Worm (Caenorhabditis elegans) whole organism, L4 larva: ENCODE data around the gene lron-10.

Source experiments
- F26F4.8 ChIP-seq: fragments of 200-800 bp; sonication (Bioruptor generic); conservative IDR thresholded peaks from 2 replicates; pipeline ENCODE4 v1.3.6; 2022; ENCODE audit warnings: missing genetic modification characterization, missing compliant biosample characterization
- F44E2.7 ChIP-seq: fragments of 200-800 bp; sonication (Bioruptor generic); IDR thresholded peaks from 2 replicates; pipeline ENCODE4 v2.1.2; 2022; ENCODE audit warnings: missing genetic modification characterization, missing compliant biosample characterization
- F49E8.2 ChIP-seq: sonication (generic microtip); optimal IDR thresholded peaks from 2 replicates; lab custom pipeline; 2016; ENCODE audit warnings: missing compliant biosample characterization, mild to moderate bottlenecking, missing genetic modification characterization, borderline replicate concordance
- T20F7.1 ChIP-seq: fragments of 200-800 bp; sonication (Bioruptor generic); optimal IDR thresholded peaks from 2 replicates; lab custom pipeline; 2018; ENCODE audit warnings: mild to moderate bottlenecking, missing genetic modification characterization, missing compliant biosample characterization
- T26A8.4 ChIP-seq: fragments of 200-800 bp; sonication (Bioruptor generic); IDR thresholded peaks from 2 replicates; pipeline ENCODE4 v1.3.6; 2022; ENCODE audit warnings: missing genetic modification characterization, missing compliant biosample characterization
- Y105C5A.15 ChIP-seq: fragments of 200-800 bp; sonication (Bioruptor generic); IDR thresholded peaks from 2 replicates; pipeline ENCODE4 v1.3.6; 2022; ENCODE audit warnings: missing genetic modification characterization, missing compliant biosample characterization
- Y5F2A.4 ChIP-seq: fragments of 200-800 bp; sonication (Bioruptor generic); optimal IDR thresholded peaks from 2 replicates; lab custom pipeline; 2018; ENCODE audit warnings: mild to moderate bottlenecking, missing genetic modification characterization, missing compliant biosample characterization
- Y75B8A.6 ChIP-seq: fragments of 200-800 bp; sonication (Bioruptor generic); IDR thresholded peaks from 2 replicates; pipeline ENCODE4 v1.3.6; 2022; ENCODE audit warnings: missing genetic modification reagents, missing genetic modification characterization, missing compliant biosample characterization
- aha-1 ChIP-seq: fragments of 150-350 bp; peaks from one replicate; lab custom pipeline; 2014; ENCODE audit warnings: missing biosample characterization, missing genetic modification characterization
- ama-1 ChIP-seq: fragments of 150-350 bp; optimal IDR thresholded peaks from 2 replicates; lab custom pipeline; 2014; ENCODE audit warnings: inconsistent platforms, mixed read lengths
- arid-1 ChIP-seq: fragments of 200-800 bp; sonication (Bioruptor generic); conservative IDR thresholded peaks from 2 replicates; pipeline ENCODE4 v1.3.6; 2022; ENCODE audit warnings: missing genetic modification reagents, missing genetic modification characterization, missing compliant biosample characterization
- ceh-20 ChIP-seq: fragments of 200-800 bp; sonication (Bioruptor generic); IDR thresholded peaks from 2 replicates; pipeline ENCODE4 v1.3.6; 2022; ENCODE audit warnings: missing genetic modification reagents, missing genetic modification characterization, missing compliant biosample characterization
- ceh-28 ChIP-seq: fragments of 150-350 bp; optimal IDR thresholded peaks from 2 replicates; lab custom pipeline; 2014; ENCODE audit warnings: missing biosample characterization, missing genetic modification reagents, missing genetic modification characterization
- ceh-32 ChIP-seq: sonication (generic microtip); optimal IDR thresholded peaks from 2 replicates; lab custom pipeline; 2016; ENCODE audit warnings: mild to moderate bottlenecking, missing genetic modification characterization, missing compliant biosample characterization; ENCODE audit not compliant: poor library complexity
- ceh-44 ChIP-seq: fragments of 200-800 bp; sonication (Bioruptor generic); IDR thresholded peaks from 2 replicates; pipeline ENCODE4 v1.3.6; 2022; ENCODE audit warnings: missing genetic modification reagents, missing genetic modification characterization, missing compliant biosample characterization
- ceh-62 ChIP-seq: sonication (generic microtip); optimal IDR thresholded peaks from 2 replicates; lab custom pipeline; 2017; ENCODE audit warnings: missing biosample characterization, missing genetic modification characterization
- cey-2 ChIP-seq: sonication (generic microtip); optimal IDR thresholded peaks from 3 replicates; lab custom pipeline; 2017; ENCODE audit warnings: missing genetic modification characterization, mild to moderate bottlenecking, missing compliant biosample characterization, antibody characterized with exemption, borderline replicate concordance; ENCODE audit not compliant: insufficient read depth
- daf-12 ChIP-seq: fragments of 150-350 bp; optimal IDR thresholded peaks from 2 replicates; lab custom pipeline; 2014; ENCODE audit warnings: missing biosample characterization, missing genetic modification reagents, missing genetic modification characterization
- daf-19 ChIP-seq: fragments of 200-800 bp; sonication (Bioruptor generic); conservative IDR thresholded peaks from 2 replicates; pipeline ENCODE4 v1.3.6; 2022; ENCODE audit warnings: missing genetic modification characterization, missing compliant biosample characterization
- daf-8 ChIP-seq: fragments of 200-800 bp; sonication (Bioruptor generic); IDR thresholded peaks from 2 replicates; pipeline ENCODE4 v1.3.6; 2022; ENCODE audit warnings: missing genetic modification characterization, missing compliant biosample characterization
- hif-1 ChIP-seq, 2 experiments: sonication (generic microtip); optimal IDR thresholded peaks; 2 replicates each; lab custom pipeline; 2016 to 2017; ENCODE audit warnings: missing compliant biosample characterization in 2 of 2, missing genetic modification characterization in 2 of 2, missing genetic modification reagents in 2 of 2, missing genotype in 2 of 2, mild to moderate bottlenecking in 1 of 2
- hlh-11 ChIP-seq: fragments of 200-800 bp; sonication (Bioruptor generic); optimal IDR thresholded peaks from 2 replicates; lab custom pipeline; 2018; ENCODE audit warnings: mild to moderate bottlenecking, missing genetic modification characterization, missing compliant biosample characterization
- lim-7 ChIP-seq: fragments of 200-800 bp; sonication (Bioruptor generic); IDR thresholded peaks from 2 replicates; pipeline ENCODE4 v1.3.6; 2022; ENCODE audit warnings: missing genetic modification characterization, missing compliant biosample characterization
- lin-13 ChIP-seq: fragments of 150-350 bp; optimal IDR thresholded peaks from 2 replicates; lab custom pipeline; 2014; ENCODE audit warnings: missing biosample characterization, missing genetic modification reagents, missing genetic modification characterization
- lin-38 ChIP-seq: fragments of 200-800 bp; sonication (Bioruptor generic); IDR thresholded peaks from 2 replicates; pipeline ENCODE4 v1.3.6; 2022; ENCODE audit warnings: missing genetic modification reagents, missing genetic modification characterization, missing compliant biosample characterization
- madf-5 ChIP-seq, 2 experiments: fragments of 200-800 bp; sonication (Bioruptor generic); IDR thresholded peaks; 2 replicates each; pipeline ENCODE4 v1.3.6; 2022; ENCODE audit warnings: missing compliant biosample characterization in 2 of 2, missing genetic modification characterization in 2 of 2
- madf-9 ChIP-seq: fragments of 200-800 bp; sonication (Bioruptor generic); conservative IDR thresholded peaks from 2 replicates; pipeline ENCODE4 v1.3.6; 2022; ENCODE audit warnings: missing genetic modification reagents, missing genetic modification characterization, missing compliant biosample characterization
- nhr-11 ChIP-seq: fragments of 150-350 bp; optimal IDR thresholded peaks from 2 replicates; lab custom pipeline; 2014; ENCODE audit warnings: missing biosample characterization, missing genetic modification characterization
- nhr-25 ChIP-seq: sonication (generic microtip); optimal IDR thresholded peaks from 2 replicates; lab custom pipeline; 2017; ENCODE audit warnings: missing genetic modification characterization, mild to moderate bottlenecking, missing compliant biosample characterization, antibody characterized with exemption, moderate library complexity, borderline replicate concordance; ENCODE audit not compliant: insufficient read depth
- nhr-28 ChIP-seq: fragments of 150-350 bp; optimal IDR thresholded peaks from 2 replicates; lab custom pipeline; 2014; ENCODE audit warnings: missing biosample characterization, missing genetic modification characterization
- nhr-42 ChIP-seq: fragments of 200-800 bp; sonication (Bioruptor generic); IDR thresholded peaks from 2 replicates; pipeline ENCODE4 v1.3.6; 2022; ENCODE audit warnings: missing genetic modification characterization, missing compliant biosample characterization
- nhr-48 ChIP-seq: sonication (generic microtip); optimal IDR thresholded peaks from 2 replicates; lab custom pipeline; 2016; ENCODE audit warnings: mild to moderate bottlenecking, missing genetic modification characterization, missing compliant biosample characterization
- nhr-6 ChIP-seq: fragments of 150-350 bp; optimal IDR thresholded peaks from 2 replicates; lab custom pipeline; 2014; ENCODE audit warnings: missing biosample characterization, missing genetic modification characterization
- nhr-76 ChIP-seq: fragments of 150-350 bp; optimal IDR thresholded peaks from 2 replicates; lab custom pipeline; 2014; ENCODE audit warnings: missing biosample characterization, missing genetic modification characterization
- pha-4 ChIP-seq, 2 experiments: fragments of 150-350 bp in 1 of 2; fragments of 200-800 bp in 1 of 2; sonication (Bioruptor generic) in 1 of 2; IDR thresholded peaks in 1 of 2; optimal IDR thresholded peaks in 1 of 2; 2 replicates each; pipeline versions ENCODE4 v1.3.6 to Lab custom; 2014 to 2022; ENCODE audit warnings: missing genetic modification characterization in 2 of 2, missing genetic modification reagents in 2 of 2, missing biosample characterization in 1 of 2, missing compliant biosample characterization in 1 of 2
- php-3 ChIP-seq: fragments of 200-800 bp; sonication (Bioruptor generic); IDR thresholded peaks from 2 replicates; pipeline ENCODE4 v1.3.6; 2022; ENCODE audit warnings: missing genetic modification reagents, missing genetic modification characterization, missing compliant biosample characterization
- pqm-1 ChIP-seq: sonication (generic microtip); optimal IDR thresholded peaks from 2 replicates; lab custom pipeline; 2017; ENCODE audit warnings: missing biosample characterization, missing genetic modification characterization
- rbr-2 ChIP-seq: sonication (generic microtip); optimal IDR thresholded peaks from 2 replicates; lab custom pipeline; 2016; ENCODE audit warnings: missing genotype, missing genetic modification characterization, missing compliant biosample characterization
- set-16 ChIP-seq: fragments of 200-800 bp; sonication (Bioruptor generic); IDR thresholded peaks from 2 replicates; pipeline ENCODE4 v1.3.6; 2022; ENCODE audit warnings: missing genetic modification reagents, missing genetic modification characterization, missing compliant biosample characterization
- skn-1 ChIP-seq: fragments of 150-350 bp; optimal IDR thresholded peaks from 2 replicates; lab custom pipeline; 2014; ENCODE audit warnings: missing biosample characterization, missing genetic modification characterization
- snpc-1.2 ChIP-seq: fragments of 200-800 bp; sonication (Bioruptor generic); IDR thresholded peaks from 2 replicates; pipeline ENCODE4 v1.3.6; 2022; ENCODE audit warnings: missing genetic modification reagents, missing genetic modification characterization, missing compliant biosample characterization
- spr-1 ChIP-seq: sonication (generic microtip); optimal IDR thresholded peaks from 2 replicates; lab custom pipeline; 2016; ENCODE audit warnings: mild to moderate bottlenecking, missing genetic modification characterization, missing compliant biosample characterization
- spr-3 ChIP-seq: fragments of 200-800 bp; sonication (Bioruptor generic); optimal IDR thresholded peaks from 2 replicates; lab custom pipeline; 2018; ENCODE audit warnings: mild to moderate bottlenecking, missing genetic modification characterization, missing compliant biosample characterization
- unc-39 ChIP-seq: sonication (generic microtip); optimal IDR thresholded peaks from 2 replicates; lab custom pipeline; 2017; ENCODE audit warnings: missing biosample characterization, missing genetic modification characterization
- unc-62 ChIP-seq, 3 experiments: fragments of 150-350 bp in 1 of 3; sonication (generic microtip); optimal IDR thresholded peaks in 2 of 3; peaks in 1 of 3; 1 replicate in 1 of 3; 2 replicates in 2 of 3; lab custom pipeline; 2014 to 2017; ENCODE audit warnings: missing biosample characterization in 3 of 3, missing genetic modification characterization in 3 of 3, missing genetic modification reagents in 3 of 3, missing genotype in 1 of 3
- vab-7 ChIP-seq: fragments of 200-800 bp; sonication (Bioruptor generic); IDR thresholded peaks from 2 replicates; pipeline ENCODE4 v1.3.6; 2022; ENCODE audit warnings: missing genetic modification reagents, missing genetic modification characterization, missing compliant biosample characterization
- zfp-2 ChIP-seq: sonication (generic microtip); optimal IDR thresholded peaks from 2 replicates; lab custom pipeline; 2016; ENCODE audit warnings: mild to moderate bottlenecking, missing genetic modification characterization, missing compliant biosample characterization
- zip-11 ChIP-seq: fragments of 200-800 bp; sonication (Bioruptor generic); IDR thresholded peaks from 2 replicates; pipeline ENCODE4 v1.3.6; 2022; ENCODE audit warnings: missing genetic modification characterization, missing compliant biosample characterization
- ztf-7 ChIP-seq: fragments of 150-350 bp; optimal IDR thresholded peaks from 2 replicates; lab custom pipeline; 2014; ENCODE audit warnings: missing biosample characterization, missing genetic modification characterization

Gene lron-10

ce11 chrIII:10632590-10633402, 11.6 kb upstream of the lron-10 start, which contains the start of gene Y39A1A.10:
TSS of gene Y39A1A.10 (plus strand) at chrIII:10632728.
- TF ChIP-seq ztf-7 (tag; lab: Kevin White, UChicago) (no peak), unc-62 (GFP tag; optimal IDR thresholded peaks at IDR 0.05 in 1 of 2; lab: Kevin White, UChicago) (no peak), unc-62 (tag; optimal IDR thresholded peaks at IDR 0.05; lab: Kevin White, UChicago) (no peak), ceh-20 (GFP tag; lab: Robert Waterston, UW) (no peak), unc-39 (tag; lab: Kevin White, UChicago) (no peak), T20F7.1 (no peak), hif-1 (tag; optimal IDR thresholded peaks at IDR 0.05; lab: Kevin White, UChicago) (no peak), madf-5 (GFP tag; IDR thresholded peaks at IDR 0.05; lab: Robert Waterston, UW) (no peak), set-16 (GFP tag; lab: Robert Waterston, UW) (peak; percentile 98), spr-3 (GFP tag; lab: Kevin White, UChicago) (no peak), nhr-42 (GFP tag; lab: Robert Waterston, UW) (no peak), php-3 (GFP tag; lab: Robert Waterston, UW) (0 out of 2 replicates have a peak, but pooled peaks have one; percentile 11), snpc-1.2 (GFP tag; lab: Robert Waterston, UW) (no peak), daf-8 (GFP tag; lab: Robert Waterston, UW) (no peak), nhr-28 (tag; lab: Kevin White, UChicago) (peak; percentile 79), ceh-32 (tag; lab: Kevin White, UChicago) (no peak), spr-1 (tag; lab: Kevin White, UChicago) (no peak), skn-1 (tag; lab: Kevin White, UChicago) (no peak), F44E2.7 (GFP tag; lab: Robert Waterston, UW) (no peak), T26A8.4 (GFP tag; lab: Robert Waterston, UW) (no peak), Y105C5A.15 (GFP tag; lab: Robert Waterston, UW) (no peak), Y75B8A.6 (no peak), nhr-11 (tag; lab: Kevin White, UChicago) (no peak), ceh-62 (tag; lab: Kevin White, UChicago) (no peak), ceh-44 (GFP tag; lab: Robert Waterston, UW) (no peak), nhr-25 (peak; percentile 80), cey-2 (tag; lab: Kevin White, UChicago) (no peak), nhr-48 (tag; lab: Kevin White, UChicago) (peak; percentile 3), vab-7 (GFP tag; lab: Robert Waterston, UW) (no peak), Y5F2A.4 (GFP tag; lab: Kevin White, UChicago) (no peak), hlh-11 (peak; percentile 70), zfp-2 (no peak), ama-1 (no peak), lin-13 (no peak), lim-7 (GFP tag; lab: Robert Waterston, UW) (no peak), daf-12 (tag; lab: Kevin White, UChicago) (no peak), pqm-1 (no peak), zip-11 (GFP tag; lab: Robert Waterston, UW) (no peak), rbr-2 (tag; lab: Kevin White, UChicago) (peak; percentile 15), ceh-28 (tag; lab: Kevin White, UChicago) (peak; percentile 28), nhr-76 (no peak), pha-4 (GFP tag; IDR thresholded peaks at IDR 0.05; lab: Robert Waterston, UW) (no peak; the same call in 1 of the 2 replicates), pha-4 (tag; optimal IDR thresholded peaks at IDR 0.05; lab: Kevin White, UChicago) (peak; percentile 52), F26F4.8 (GFP tag; lab: Robert Waterston, UW) (no peak), aha-1 (tag; lab: Kevin White, UChicago) (peak; percentile 96), F49E8.2 (no peak), daf-19 (no peak), arid-1 (GFP tag; lab: Robert Waterston, UW) (0 out of 2 replicates have a peak, but pooled peaks have one; percentile 9), nhr-6 (tag; lab: Kevin White, UChicago) (peak; percentile 1), madf-9 (GFP tag; lab: Robert Waterston, UW) (no peak), lin-38 (GFP tag; lab: Robert Waterston, UW) (no peak)
